Worm (Caenorhabditis elegans) whole organism, late embryonic: ENCODE data around the gene K10D2.5.

Experiments used
- T23F11.4 ChIP-seq: fragments of 200-800 bp; sonication (Bioruptor generic); optimal IDR thresholded peaks from 2 replicates; lab custom pipeline; 2018; ENCODE audit warnings: mild to moderate bottlenecking, missing genetic modification characterization, missing compliant biosample characterization
- ama-1 ChIP-seq: fragments of 150-350 bp; optimal IDR thresholded peaks from 2 replicates; lab custom pipeline; 2014
- ceh-19 ChIP-seq: fragments of 200-800 bp; sonication (Bioruptor generic); optimal IDR thresholded peaks from 2 replicates; lab custom pipeline; 2018; ENCODE audit warnings: mild to moderate bottlenecking, missing genetic modification characterization, missing compliant biosample characterization
- dve-1 ChIP-seq: sonication (generic microtip); optimal IDR thresholded peaks from 2 replicates; lab custom pipeline; 2017; ENCODE audit warnings: antibody characterized with exemption, mild to moderate bottlenecking, missing genetic modification characterization, missing compliant biosample characterization
- mec-3 ChIP-seq: sonication (generic microtip); optimal IDR thresholded peaks from 2 replicates; lab custom pipeline; 2016; ENCODE audit warnings: borderline replicate concordance, missing genetic modification characterization, missing compliant biosample characterization
- pax-1 ChIP-seq: fragments of 150-350 bp; optimal IDR thresholded peaks from 2 replicates; lab custom pipeline; 2014; ENCODE audit warnings: missing biosample characterization, missing genetic modification characterization

DNA sequence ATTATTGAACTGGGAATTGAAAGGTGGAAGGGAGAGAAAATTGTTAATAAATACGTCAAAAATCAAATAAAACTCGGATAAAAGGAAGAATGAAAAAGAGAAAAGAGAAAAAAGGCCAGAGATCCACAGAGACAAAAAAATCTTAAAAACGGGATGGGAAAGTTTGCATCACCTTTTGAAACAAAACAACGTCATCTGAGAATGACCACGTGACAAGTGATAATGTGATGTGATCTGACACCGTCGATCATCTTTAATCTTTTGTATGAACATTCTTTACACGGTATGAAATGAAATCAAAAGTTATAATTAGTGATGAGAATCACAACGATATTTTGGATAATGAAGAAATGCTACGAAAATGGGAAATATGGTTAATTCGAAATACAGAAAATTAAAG, 6.8 kb upstream of the K10D2.5 start:
- TF ChIP-seq mec-3 (tag; lab: Kevin White, UChicago) (no peak), T23F11.4 (no peak), ceh-19 (GFP tag; lab: Kevin White, UChicago) (no peak), dve-1 (tag; lab: Kevin White, UChicago) (no peak), pax-1 (tag; lab: Kevin White, UChicago) (no peak), ama-1 (lab: Kevin White, UChicago) (no peak)
